Worm (Caenorhabditis elegans): Measurements from ENCODE around the gene pad-2.

DNA sequence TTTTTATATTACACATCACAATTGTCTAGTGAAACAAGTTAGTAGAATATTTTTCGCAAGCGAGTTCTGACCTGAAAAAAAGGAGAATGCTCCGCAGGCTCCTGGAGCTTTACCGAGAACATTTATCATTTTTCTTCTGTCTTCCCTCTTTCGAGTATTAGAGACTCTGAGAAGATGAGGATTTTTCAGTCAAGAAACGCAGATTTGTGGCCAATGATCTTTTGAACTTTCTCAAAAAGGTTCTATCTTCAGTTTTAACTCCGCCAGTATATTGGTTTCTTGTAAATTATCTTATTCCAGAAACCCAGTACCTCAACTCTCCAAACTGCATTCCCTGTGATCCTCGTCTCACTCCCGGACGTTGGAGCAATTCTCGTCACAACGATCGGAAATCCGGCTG, 6.7 kb downstream of the pad-2 start, which contains the start of gene K10G9.2:
- TF ChIP-seq lin-13 (GFP tag; optimal IDR thresholded peaks at IDR 0.05) (no peak), ces-1 (GFP tag; optimal IDR thresholded peaks at IDR 0.05) (no peak), nhr-28 (tag; optimal IDR thresholded peaks at IDR 0.05) (no peak), zag-1 (tag; optimal IDR thresholded peaks at IDR 0.05) (no peak), unc-86 (tag; optimal IDR thresholded peaks at IDR 0.05) (no peak), ama-1 (optimal IDR thresholded peaks at IDR 0.05) (no peak), unc-62 (GFP tag; optimal IDR thresholded peaks at IDR 0.05) (no peak), pag-3 (tag; optimal IDR thresholded peaks at IDR 0.05; ENCODE audit: borderline replicate concordance, insufficient read depth) (no peak), ztf-4 (tag; optimal IDR thresholded peaks at IDR 0.05) (no peak), lin-14 (GFP tag; optimal IDR thresholded peaks at IDR 0.05) (no peak)

All from whole organism, L1 larva.